Worm (Caenorhabditis elegans) whole organism, late embryonic: Measurements from ENCODE around the gene snt-5.

Experiments
- F13H6.1 ChIP-seq: sonication (generic microtip); optimal IDR thresholded peaks from 2 replicates; lab custom pipeline; 2016; ENCODE audit warnings: missing genetic modification characterization, missing compliant biosample characterization
- ahr-1 ChIP-seq: sonication (generic microtip); optimal IDR thresholded peaks from 2 replicates; lab custom pipeline; 2016; ENCODE audit warnings: missing genetic modification characterization, missing compliant biosample characterization
- ama-1 ChIP-seq: fragments of 150-350 bp; optimal IDR thresholded peaks from 2 replicates; lab custom pipeline; 2014
- dve-1 ChIP-seq: sonication (generic microtip); optimal IDR thresholded peaks from 2 replicates; lab custom pipeline; 2017; ENCODE audit warnings: antibody characterized with exemption, mild to moderate bottlenecking, missing genetic modification characterization, missing compliant biosample characterization
- fax-1 ChIP-seq: sonication (generic microtip); optimal IDR thresholded peaks from 2 replicates; lab custom pipeline; 2016; ENCODE audit warnings: missing genotype, missing genetic modification characterization, missing compliant biosample characterization
- fkh-10 ChIP-seq: fragments of 150-350 bp; optimal IDR thresholded peaks from 2 replicates; lab custom pipeline; 2014; ENCODE audit warnings: missing biosample characterization, missing genetic modification reagents, missing genetic modification characterization
- hlh-13 ChIP-seq: fragments of 200-800 bp; sonication (Bioruptor generic); optimal IDR thresholded peaks from 2 replicates; lab custom pipeline; 2018; ENCODE audit warnings: mild to moderate bottlenecking, missing genetic modification characterization, missing compliant biosample characterization
- nhr-11 ChIP-seq: fragments of 150-350 bp; optimal IDR thresholded peaks from 2 replicates; lab custom pipeline; 2014; ENCODE audit warnings: missing biosample characterization, missing genetic modification characterization
- pqm-1 ChIP-seq: sonication (generic microtip); optimal IDR thresholded peaks from 2 replicates; lab custom pipeline; 2016; ENCODE audit warnings: missing genetic modification characterization, missing compliant biosample characterization
- rnt-1 ChIP-seq: sonication (generic microtip); optimal IDR thresholded peaks from 2 replicates; lab custom pipeline; 2016; ENCODE audit warnings: missing genetic modification characterization, missing compliant biosample characterization
- unc-55 ChIP-seq: sonication (generic microtip); optimal IDR thresholded peaks from 2 replicates; lab custom pipeline; 2017; ENCODE audit warnings: missing biosample characterization, missing genetic modification reagents, missing genetic modification characterization

DNA sequence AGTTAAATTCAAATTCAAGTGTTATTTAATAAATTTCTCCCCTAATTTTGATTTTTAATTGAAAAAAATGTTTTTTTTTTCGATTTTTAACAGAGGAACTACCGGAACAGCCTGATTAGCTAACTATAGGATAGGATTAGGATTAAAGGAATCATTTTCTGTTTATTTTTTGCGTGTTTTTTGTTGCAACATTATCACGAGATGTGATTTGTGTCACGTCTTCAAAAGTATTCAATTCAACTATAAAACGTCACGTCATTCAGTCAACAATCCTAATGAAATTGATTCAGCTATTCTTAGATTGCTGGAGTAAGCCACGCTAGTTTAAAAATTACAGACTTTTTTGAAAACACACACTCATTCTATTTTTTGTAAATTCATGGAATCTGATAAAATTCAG is 632 bp downstream of the snt-5 start:
- TF ChIP-seq fkh-10 (no peak), rnt-1 (tag; lab: Kevin White, UChicago) (no peak), ama-1 (lab: Kevin White, UChicago) (no peak), nhr-11 (tag; lab: Kevin White, UChicago) (no peak), ahr-1 (no peak), fax-1 (tag; lab: Kevin White, UChicago) (no peak), pqm-1 (tag; lab: Kevin White, UChicago) (no peak), F13H6.1 (tag; lab: Kevin White, UChicago) (no peak), hlh-13 (GFP tag; lab: Kevin White, UChicago) (no peak), dve-1 (tag; lab: Kevin White, UChicago) (no peak), unc-55 (GFP tag; lab: Kevin White, UChicago) (no peak)
